Worm (Caenorhabditis elegans): Measurements from ENCODE around the gene Y73C8C.10.

The Y73C8C.10 gene

DNA sequence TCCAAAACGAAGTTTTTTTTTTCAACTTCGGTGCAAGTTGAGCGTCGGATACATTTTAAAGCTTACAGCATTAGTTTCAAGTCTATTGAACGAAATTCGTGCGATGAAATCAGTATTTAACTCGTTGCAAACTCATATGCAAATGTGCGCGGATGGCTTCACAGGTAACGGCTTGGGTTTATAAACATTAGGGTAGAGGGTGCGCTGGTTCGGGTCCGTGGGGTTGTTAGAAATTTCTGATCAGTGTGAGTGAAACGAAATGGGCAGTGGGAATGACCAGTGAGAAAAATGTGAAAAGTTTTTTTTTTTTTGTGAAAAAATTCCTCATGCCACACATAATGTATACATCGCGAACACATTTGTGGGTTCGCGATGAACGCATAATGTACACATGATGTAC lies 35.6 kb upstream of the Y73C8C.10 start (continued):
- TF ChIP-seq ceh-20 (GFP tag; IDR thresholded peaks at IDR 0.05) (no peak), ceh-62 (tag; optimal IDR thresholded peaks at IDR 0.05) (no peak), dpl-1 (GFP tag; optimal IDR thresholded peaks at IDR 0.05) (no peak), dmd-9 (GFP tag; IDR thresholded peaks at IDR 0.05) (0 out of 2 replicates have a peak, but pooled peaks have one; percentile 23), ztf-11 (tag; optimal IDR thresholded peaks at IDR 0.05) (no peak), F44E2.7 (GFP tag; IDR thresholded peaks at IDR 0.05) (no peak), nhr-6 (tag; optimal IDR thresholded peaks at IDR 0.05) (no peak), F26F4.8 (GFP tag; conservative IDR thresholded peaks at IDR 0.05) (peak; percentile 71; the same call in 1 of the 2 replicates), ceh-32 (tag; optimal IDR thresholded peaks at IDR 0.05; ENCODE audit: poor library complexity) (no peak), lin-1 (GFP tag; IDR thresholded peaks at IDR 0.05) (0 out of 2 replicates have a peak, but pooled peaks have one; percentile 42), spr-3 (GFP tag; optimal IDR thresholded peaks at IDR 0.05) (no peak), gei-8 (GFP tag; optimal IDR thresholded peaks at IDR 0.05) (no peak), unc-130 (GFP tag; optimal IDR thresholded peaks at IDR 0.05) (peak; percentile 28), Y5F2A.4 (GFP tag; optimal IDR thresholded peaks at IDR 0.05) (no peak), egl-27 (tag; optimal IDR thresholded peaks at IDR 0.05) (no peak), lin-13 (GFP tag; optimal IDR thresholded peaks at IDR 0.05) (no peak), zfp-3 (GFP tag; conservative IDR thresholded peaks at IDR 0.05) (no peak), unc-39 (tag; optimal IDR thresholded peaks at IDR 0.05) (no peak), nhr-237 (tag; optimal IDR thresholded peaks at IDR 0.05) (no peak), mep-1 (tag; optimal IDR thresholded peaks at IDR 0.05) (no peak), tra-1 (GFP tag; IDR thresholded peaks at IDR 0.05) (0 out of 2 replicates have a peak, but pooled peaks have one; percentile 52), daf-12 (tag; optimal IDR thresholded peaks at IDR 0.05) (no peak), aha-1 (tag) (no peak), T20F7.1 (GFP tag; optimal IDR thresholded peaks at IDR 0.05) (no peak), vab-7 (GFP tag; IDR thresholded peaks at IDR 0.05) (peak; percentile 63), ctbp-1 (GFP tag; IDR thresholded peaks at IDR 0.05) (peak; percentile 47; the same call in 1 of the 2 replicates), mdt-29 (GFP tag; IDR thresholded peaks at IDR 0.05) (peak; percentile 34; the same call in 1 of the 2 replicates), hlh-30 (tag; optimal IDR thresholded peaks at IDR 0.05; ENCODE audit: insufficient read depth) (no peak), saeg-2 (GFP tag; IDR thresholded peaks at IDR 0.05) (no peak), daf-16 (GFP tag; optimal IDR thresholded peaks at IDR 0.05) (no peak), daf-16 (tag; optimal IDR thresholded peaks at IDR 0.05) (no peak), unc-62 (GFP tag; optimal IDR thresholded peaks at IDR 0.05 in 1 of 2) (peak in 1 of 2 experiments; percentile 44), unc-62 (tag; optimal IDR thresholded peaks at IDR 0.05) (no peak), mxl-3 (GFP tag; optimal IDR thresholded peaks at IDR 0.05) (no peak), Y75B8A.6 (GFP tag; IDR thresholded peaks at IDR 0.05) (0 out of 2 replicates have a peak, but pooled peaks have one; percentile 14), mxl-2 (GFP tag; conservative IDR thresholded peaks at IDR 0.05) (no peak), egl-43 (GFP tag; IDR thresholded peaks at IDR 0.05) (peak; percentile 80), dmd-8 (GFP tag; IDR thresholded peaks at IDR 0.05) (peak; percentile 82), D1046.2 (GFP tag; IDR thresholded peaks at IDR 0.05) (peak; percentile 58; the same call in 1 of the 2 replicates), lir-3 (tag; optimal IDR thresholded peaks at IDR 0.05) (no peak), madf-5 (GFP tag; IDR thresholded peaks at IDR 0.05) (peak in 1 of 2 experiments; percentile 31; a peak in 1 of 4 replicates)

DNA sequence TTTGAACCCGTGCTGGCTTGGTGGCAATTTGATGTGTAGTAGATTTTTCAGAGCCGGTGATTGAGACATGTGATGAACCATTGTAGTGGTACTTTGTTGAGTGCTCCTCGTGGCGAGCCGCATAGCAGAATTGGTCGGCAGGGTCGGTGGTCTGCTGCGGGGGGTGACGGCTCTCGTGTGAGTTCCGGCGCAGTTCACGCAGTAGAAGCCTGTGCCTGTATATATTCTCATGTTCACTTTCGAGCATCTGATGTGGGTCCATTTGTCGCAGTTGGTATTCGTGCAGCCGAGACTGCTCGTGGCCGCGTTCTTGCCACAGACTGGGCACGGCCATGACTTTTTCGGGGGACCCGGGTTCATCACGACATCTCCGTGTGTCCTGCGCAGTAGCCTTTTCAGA lies 34.7 kb upstream of the Y73C8C.10 start:
- TF ChIP-seq set-16 (GFP tag; IDR thresholded peaks at IDR 0.05) (peak; percentile 62), spr-3 (GFP tag; optimal IDR thresholded peaks at IDR 0.05) (no peak)
